Fruit fly (Drosophila melanogaster): ENCODE measurements around the gene CG9705.

DNA sequence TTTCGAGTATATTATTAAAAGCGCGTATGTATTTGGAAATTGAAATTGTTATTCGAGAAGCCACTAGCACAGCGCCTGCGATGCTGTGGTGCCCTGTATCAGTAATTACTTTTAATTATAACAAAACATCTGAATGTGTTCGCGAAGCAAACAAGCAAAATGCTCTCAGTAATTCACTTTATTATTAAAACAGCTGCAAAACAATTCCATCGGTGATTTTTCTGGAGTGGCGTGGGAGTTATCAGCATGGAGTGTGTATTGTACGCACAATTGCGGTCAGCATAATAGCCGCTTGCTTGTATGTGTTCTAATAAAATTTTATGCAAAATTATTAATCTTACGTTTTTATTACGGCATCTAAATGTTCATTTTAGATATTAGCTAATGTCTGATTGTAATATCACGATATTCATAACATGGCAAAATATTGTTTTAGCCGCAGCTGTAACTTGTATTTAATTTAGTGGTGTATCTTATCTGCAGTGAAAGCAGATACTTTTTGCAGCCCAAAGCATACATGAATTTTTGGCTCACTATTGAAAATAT is 2.4 kb downstream of the CG9705 start:
- no peak for TF ChIP-seq pan (optimal IDR thresholded peaks at IDR 0.05)
- TF ChIP-seq usp (GFP tag; optimal IDR thresholded peaks at IDR 0.05), result no peak
- no peak for TF ChIP-seq EcR (GFP tag; optimal IDR thresholded peaks at IDR 0.05)

Measured in whole organism.